Worm (Caenorhabditis elegans) whole organism, L1 larva: ENCODE results near the gene Y51H4A.1.

Source experiments
- C16A3.4 ChIP-seq: fragments of 150-350 bp; optimal IDR thresholded peaks from 2 replicates; lab custom pipeline; 2014; ENCODE audit warnings: missing biosample characterization, missing genetic modification characterization
- C34B4.2 ChIP-seq: sonication (generic microtip); optimal IDR thresholded peaks from 2 replicates; lab custom pipeline; 2017; ENCODE audit warnings: mild to moderate bottlenecking, missing genetic modification characterization, missing compliant biosample characterization
- aha-1 ChIP-seq: fragments of 150-350 bp; optimal IDR thresholded peaks from 2 replicates; lab custom pipeline; 2014; ENCODE audit warnings: missing biosample characterization, missing genetic modification characterization
- blmp-1 ChIP-seq: fragments of 150-350 bp; optimal IDR thresholded peaks from 2 replicates; lab custom pipeline; 2014; ENCODE audit warnings: missing biosample characterization, missing genetic modification characterization
- ceh-63 ChIP-seq: fragments of 200-800 bp; sonication (Bioruptor generic); optimal IDR thresholded peaks from 2 replicates; lab custom pipeline; 2018; ENCODE audit warnings: mild to moderate bottlenecking, missing genetic modification characterization, missing compliant biosample characterization
- ceh-82 ChIP-seq, 3 experiments: fragments of 150-350 bp in 1 of 3; sonication (generic microtip) in 2 of 3; optimal IDR thresholded peaks; 2 replicates each; lab custom pipeline; 2014 to 2017; ENCODE audit warnings: missing biosample characterization in 3 of 3, missing genetic modification characterization in 3 of 3
- ceh-88 ChIP-seq: fragments of 200-800 bp; sonication (Bioruptor generic); IDR thresholded peaks from 2 replicates; pipeline ENCODE4 v1.3.6; 2022; ENCODE audit warnings: missing genetic modification characterization, missing compliant biosample characterization
- ceh-90 ChIP-seq: sonication (generic microtip); optimal IDR thresholded peaks from 2 replicates; lab custom pipeline; 2016; ENCODE audit warnings: missing genetic modification characterization, missing compliant biosample characterization
- dsc-1 ChIP-seq: sonication (generic microtip); optimal IDR thresholded peaks from 2 replicates; lab custom pipeline; 2016; ENCODE audit warnings: mild to moderate bottlenecking, missing genetic modification characterization, missing compliant biosample characterization
- efl-1 ChIP-seq, 4 experiments: fragments of 150-350 bp; optimal IDR thresholded peaks in 3 of 4; peaks in 1 of 4; 1 replicate in 1 of 4; 2 replicates in 3 of 4; lab custom pipeline; 2014; ENCODE audit warnings: missing biosample characterization in 2 of 4, missing genetic modification characterization in 2 of 4, missing genetic modification reagents in 2 of 4
- efl-3 ChIP-seq: fragments of 200-800 bp; sonication (Bioruptor generic); optimal IDR thresholded peaks from 2 replicates; lab custom pipeline; 2018; ENCODE audit warnings: mild to moderate bottlenecking, missing genetic modification characterization, missing compliant biosample characterization
- egl-13 ChIP-seq: sonication (generic microtip); optimal IDR thresholded peaks from 2 replicates; lab custom pipeline; 2016; ENCODE audit warnings: missing genotype, missing genetic modification reagents, missing genetic modification characterization, missing compliant biosample characterization
- egl-27 ChIP-seq, 2 experiments: fragments of 150-350 bp in 1 of 2; sonication (generic microtip); optimal IDR thresholded peaks; 3 replicates each; lab custom pipeline; 2017 to 2018; ENCODE audit warnings: missing biosample characterization in 2 of 2, missing genetic modification characterization in 2 of 2, missing genetic modification reagents in 2 of 2
- hlh-17 ChIP-seq: fragments of 200-800 bp; sonication (Bioruptor generic); optimal IDR thresholded peaks from 2 replicates; lab custom pipeline; 2018; ENCODE audit warnings: missing genetic modification characterization, mild to moderate bottlenecking, missing compliant biosample characterization, moderate library complexity, borderline replicate concordance
- hlh-4 ChIP-seq: sonication (generic microtip); optimal IDR thresholded peaks from 2 replicates; lab custom pipeline; 2016; ENCODE audit warnings: mild to moderate bottlenecking, missing genetic modification characterization, missing compliant biosample characterization
- jun-1 ChIP-seq: fragments of 150-350 bp; optimal IDR thresholded peaks from 2 replicates; lab custom pipeline; 2014; ENCODE audit warnings: missing biosample characterization, missing genetic modification reagents, missing genetic modification characterization
- lin-14 ChIP-seq: fragments of 200-800 bp; sonication (Bioruptor generic); optimal IDR thresholded peaks from 2 replicates; lab custom pipeline; 2018; ENCODE audit warnings: mild to moderate bottlenecking, missing genetic modification characterization, moderate library complexity, missing compliant biosample characterization
- lin-35 ChIP-seq, 2 experiments: fragments of 150-350 bp; optimal IDR thresholded peaks; 2 replicates each; lab custom pipeline; 2014; ENCODE audit warnings: missing biosample characterization in 2 of 2, missing genetic modification characterization in 2 of 2, missing genetic modification reagents in 2 of 2
- lir-3 ChIP-seq: sonication (generic microtip); optimal IDR thresholded peaks from 2 replicates; lab custom pipeline; 2016; ENCODE audit warnings: mild to moderate bottlenecking, missing genetic modification characterization, moderate library complexity, missing compliant biosample characterization; ENCODE audit not compliant: poor library complexity
- mdl-1 ChIP-seq, 2 experiments: fragments of 150-350 bp; optimal IDR thresholded peaks; 2 replicates each; lab custom pipeline; 2014 to 2017; ENCODE audit warnings: missing biosample characterization in 2 of 2, missing genetic modification characterization in 2 of 2, inconsistent platforms in 1 of 2
- mep-1 ChIP-seq: fragments of 150-350 bp; optimal IDR thresholded peaks from 2 replicates; lab custom pipeline; 2014; ENCODE audit warnings: missing biosample characterization, missing genetic modification characterization
- nhr-12 ChIP-seq: sonication (generic microtip); optimal IDR thresholded peaks from 2 replicates; lab custom pipeline; 2017; ENCODE audit warnings: missing biosample characterization, missing genetic modification characterization
- nhr-20 ChIP-seq: sonication (generic microtip); optimal IDR thresholded peaks from 2 replicates; lab custom pipeline; 2016; ENCODE audit warnings: mild to moderate bottlenecking, missing genetic modification characterization, missing compliant biosample characterization
- nhr-71 ChIP-seq: sonication (generic microtip); optimal IDR thresholded peaks from 2 replicates; lab custom pipeline; 2016; ENCODE audit warnings: mild to moderate bottlenecking, missing genetic modification characterization, moderate library complexity, missing compliant biosample characterization
- nhr-84 ChIP-seq: sonication (generic microtip); optimal IDR thresholded peaks from 2 replicates; lab custom pipeline; 2017; ENCODE audit warnings: missing biosample characterization, missing genetic modification characterization
- nhr-85 ChIP-seq: sonication (generic microtip); peaks from one replicate; lab custom pipeline; 2016; ENCODE audit warnings: missing genetic modification characterization, inconsistent platforms, missing compliant biosample characterization
- pag-3 ChIP-seq: sonication (generic microtip); optimal IDR thresholded peaks from 2 replicates; lab custom pipeline; 2017; ENCODE audit warnings: missing genetic modification characterization, mild to moderate bottlenecking, missing compliant biosample characterization, antibody characterized with exemption, borderline replicate concordance; ENCODE audit not compliant: insufficient read depth
- pax-3 ChIP-seq: fragments of 200-800 bp; sonication (Bioruptor generic); optimal IDR thresholded peaks from 2 replicates; lab custom pipeline; 2018; ENCODE audit warnings: mild to moderate bottlenecking, missing genetic modification characterization, moderate library complexity, missing compliant biosample characterization
- rnt-1 ChIP-seq: sonication (generic microtip); optimal IDR thresholded peaks from 2 replicates; lab custom pipeline; 2016; ENCODE audit warnings: mild to moderate bottlenecking, missing genetic modification characterization, moderate library complexity, missing compliant biosample characterization
- skn-1 ChIP-seq: fragments of 150-350 bp; optimal IDR thresholded peaks from 2 replicates; lab custom pipeline; 2014; ENCODE audit warnings: missing biosample characterization, missing genetic modification characterization
- snu-23 ChIP-seq: sonication (generic microtip); optimal IDR thresholded peaks from 2 replicates; lab custom pipeline; 2016; ENCODE audit warnings: missing genetic modification characterization, missing compliant biosample characterization
- sox-4 ChIP-seq: sonication (generic microtip); optimal IDR thresholded peaks from 2 replicates; lab custom pipeline; 2016; ENCODE audit warnings: missing genetic modification characterization, missing compliant biosample characterization
- sptf-1 ChIP-seq: fragments of 150-350 bp; optimal IDR thresholded peaks from 2 replicates; lab custom pipeline; 2014; ENCODE audit warnings: missing biosample characterization, missing genetic modification characterization
- swsn-7 ChIP-seq: sonication (generic microtip); optimal IDR thresholded peaks from 2 replicates; lab custom pipeline; 2016; ENCODE audit warnings: missing genetic modification characterization, missing compliant biosample characterization
- tbx-2 ChIP-seq: sonication (generic microtip); optimal IDR thresholded peaks from 2 replicates; lab custom pipeline; 2016; ENCODE audit warnings: missing genetic modification characterization, missing compliant biosample characterization
- unc-30 ChIP-seq: sonication (generic microtip); optimal IDR thresholded peaks from 2 replicates; lab custom pipeline; 2017; ENCODE audit warnings: missing biosample characterization, missing genetic modification characterization
- unc-62 ChIP-seq: fragments of 150-350 bp; optimal IDR thresholded peaks from 2 replicates; lab custom pipeline; 2014; ENCODE audit warnings: missing biosample characterization, missing genetic modification reagents, missing genetic modification characterization
- xbp-1 ChIP-seq: sonication (generic microtip); optimal IDR thresholded peaks from 2 replicates; lab custom pipeline; 2016; ENCODE audit warnings: missing genetic modification characterization, missing compliant biosample characterization
- ztf-11 ChIP-seq, 2 experiments: sonication (generic microtip); optimal IDR thresholded peaks; 2 replicates each; lab custom pipeline; 2016 to 2017; ENCODE audit warnings: missing genetic modification characterization in 2 of 2, missing biosample characterization in 1 of 2, missing compliant biosample characterization in 1 of 2
- ztf-4 ChIP-seq: fragments of 150-350 bp; optimal IDR thresholded peaks from 2 replicates; lab custom pipeline; 2014; ENCODE audit warnings: missing biosample characterization, missing genetic modification characterization

The Y51H4A.1 gene

ce11 chrIV:16489958-16490357 is 12.9 kb upstream of the Y51H4A.1 start (continued):
- TF ChIP-seq ceh-63 (no peak), hlh-17 (GFP tag; lab: Kevin White, UChicago) (no peak), sptf-1 (tag; lab: Kevin White, UChicago) (no peak), sox-4 (no peak), unc-30 (tag; lab: Kevin White, UChicago) (no peak), nhr-85 (tag; lab: Kevin White, UChicago) (peak; percentile 85), C34B4.2 (tag; lab: Kevin White, UChicago) (no peak), ceh-90 (tag; lab: Kevin White, UChicago) (no peak), jun-1 (tag; lab: Kevin White, UChicago) (peak; percentile 86), ceh-82 (tag; optimal IDR thresholded peaks at IDR 0.05; lab: Kevin White, UChicago) (peak in 2 of 3 experiments; percentile 34 to 42), nhr-12 (no peak), skn-1 (tag; lab: Kevin White, UChicago) (peak; percentile 71), hlh-4 (no peak), egl-13 (tag; lab: Kevin White, UChicago) (no peak), lir-3 (tag; lab: Kevin White, UChicago) (no peak), efl-3 (GFP tag; lab: Kevin White, UChicago) (no peak), mdl-1 (tag; optimal IDR thresholded peaks at IDR 0.05; lab: Kevin White, UChicago) (no peak), nhr-20 (tag; lab: Kevin White, UChicago) (peak; percentile 52), pag-3 (tag; lab: Kevin White, UChicago) (no peak), swsn-7 (tag; lab: Kevin White, UChicago) (peak; percentile 41), xbp-1 (tag; lab: Kevin White, UChicago) (peak; percentile 28), efl-1 (optimal IDR thresholded peaks at IDR 0.05; lab: Kevin White, UChicago) (peak; percentile 21 to 44), efl-1 (GFP tag; optimal IDR thresholded peaks at IDR 0.05 in 1 of 2; lab: Kevin White, UChicago) (peak; percentile 26 to 78), dsc-1 (tag; lab: Kevin White, UChicago) (no peak), nhr-84 (tag; lab: Kevin White, UChicago) (no peak), blmp-1 (tag; lab: Kevin White, UChicago) (peak; percentile 43), tbx-2 (tag; lab: Kevin White, UChicago) (peak; percentile 7), lin-14 (peak; percentile 75), aha-1 (no peak), pax-3 (tag; lab: Kevin White, UChicago) (no peak), snu-23 (GFP tag; lab: Kevin White, UChicago) (peak; percentile 70), ztf-4 (tag; lab: Kevin White, UChicago) (peak; percentile 14), ceh-88 (no peak), egl-27 (tag; optimal IDR thresholded peaks at IDR 0.05; lab: Kevin White, UChicago) (no peak), lin-35 (GFP tag; optimal IDR thresholded peaks at IDR 0.05; lab: Kevin White, UChicago) (peak in 1 of 2 experiments; percentile 66), mep-1 (tag; lab: Kevin White, UChicago) (peak; percentile 69), C16A3.4 (peak; percentile 15), ztf-11 (tag; optimal IDR thresholded peaks at IDR 0.05; lab: Kevin White, UChicago) (no peak), rnt-1 (tag; lab: Kevin White, UChicago) (peak; percentile 48), unc-62 (GFP tag; lab: Kevin White, UChicago) (no peak)
- TF ChIP-seq, all 84 proteins: peak for 26

ce11 chrIV:16488921-16489320 is 11.8 kb upstream of the Y51H4A.1 start, which contains the start of gene rho-1:
Gene rho-1 (minus strand): TSS chrIV:16489021.
- no peak for TF ChIP-seq nhr-71 (tag; lab: Kevin White, UChicago)
- TF ChIP-seq, all 84 proteins: peak for 0
